Worm (Caenorhabditis elegans) whole organism, early embryonic: ENCODE measurements around the gene tasp-1.

ENCODE experiments used
- B0310.2 ChIP-seq: sonication (generic microtip); optimal IDR thresholded peaks from 2 replicates; lab custom pipeline; 2016; ENCODE audit warnings: mild to moderate bottlenecking, missing genetic modification characterization, missing compliant biosample characterization
- F13C5.2 ChIP-seq: sonication (generic microtip); optimal IDR thresholded peaks from 2 replicates; lab custom pipeline; 2017; ENCODE audit warnings: mild to moderate bottlenecking, missing genetic modification characterization, inconsistent platforms, missing compliant biosample characterization
- ama-1 ChIP-seq: fragments of 150-350 bp; optimal IDR thresholded peaks from 2 replicates; lab custom pipeline; 2014
- ets-7 ChIP-seq: sonication (generic microtip); optimal IDR thresholded peaks from 2 replicates; lab custom pipeline; 2016; ENCODE audit warnings: missing genotype, missing genetic modification characterization, missing compliant biosample characterization
- flt-1 ChIP-seq: fragments of 200-800 bp; sonication (Bioruptor generic); IDR thresholded peaks from 2 replicates; pipeline ENCODE4 v1.3.6; 2022; ENCODE audit warnings: missing genetic modification characterization, missing compliant biosample characterization
- hmbx-1 ChIP-seq: sonication (generic microtip); optimal IDR thresholded peaks from 2 replicates; lab custom pipeline; 2016; ENCODE audit warnings: mild to moderate bottlenecking, missing genetic modification characterization, missing compliant biosample characterization
- hnd-1 ChIP-seq: sonication (generic microtip); optimal IDR thresholded peaks from 2 replicates; lab custom pipeline; 2016; ENCODE audit warnings: missing genetic modification characterization, missing compliant biosample characterization
- pes-1 ChIP-seq: fragments of 200-800 bp; sonication (Bioruptor generic); IDR thresholded peaks from 2 replicates; pipeline ENCODE4 v1.3.6; 2022; ENCODE audit warnings: missing genetic modification reagents, missing genetic modification characterization, missing compliant biosample characterization
- sea-1 ChIP-seq: fragments of 200-800 bp; sonication (Bioruptor generic); conservative IDR thresholded peaks from 2 replicates; pipeline ENCODE4 v1.3.6; 2022; ENCODE audit warnings: missing genetic modification characterization, missing compliant biosample characterization
- tbx-11 ChIP-seq: fragments of 200-800 bp; sonication (Bioruptor generic); IDR thresholded peaks from 2 replicates; pipeline ENCODE4 v1.3.6; 2022; ENCODE audit warnings: missing genetic modification characterization, missing compliant biosample characterization
- tbx-37 ChIP-seq: fragments of 200-800 bp; sonication (Bioruptor generic); conservative IDR thresholded peaks from 2 replicates; pipeline ENCODE4 v1.3.6; 2022; ENCODE audit warnings: missing genetic modification reagents, missing genetic modification characterization, missing compliant biosample characterization
- tra-4 ChIP-seq: sonication (generic microtip); optimal IDR thresholded peaks from 2 replicates; lab custom pipeline; 2017; ENCODE audit warnings: missing genetic modification characterization, missing compliant biosample characterization

ce11 chrIII:10711192-10711673, 47.9 kb upstream of the tasp-1 start, which contains the start of gene W09D10.5:
- TF ChIP-seq ama-1 (lab: Kevin White, UChicago) (peak; percentile 85), tbx-37 (GFP tag; lab: Robert Waterston, UW) (no peak), hmbx-1 (no peak), tbx-11 (GFP tag; lab: Robert Waterston, UW) (no peak), flt-1 (GFP tag; lab: Robert Waterston, UW) (no peak), tra-4 (tag; lab: Kevin White, UChicago) (no peak), hnd-1 (no peak), B0310.2 (tag; lab: Kevin White, UChicago) (no peak), ets-7 (tag; lab: Kevin White, UChicago) (no peak), sea-1 (GFP tag; lab: Robert Waterston, UW) (no peak), pes-1 (no peak), F13C5.2 (tag; lab: Kevin White, UChicago) (no peak)
